Worm (Caenorhabditis elegans) whole organism, mixed stage, embryonic: Measurements from ENCODE around the gene hsp-17.

Experiments
- bed-3 ChIP-seq: fragments of 200-800 bp; sonication (Bioruptor generic); optimal IDR thresholded peaks from 3 replicates; lab custom pipeline; 2018; ENCODE audit warnings: mild to moderate bottlenecking, missing genetic modification characterization, moderate library complexity, missing compliant biosample characterization
- blmp-1 ChIP-seq: fragments of 150-350 bp; optimal IDR thresholded peaks from 2 replicates; lab custom pipeline; 2014; ENCODE audit warnings: missing biosample characterization, missing genetic modification characterization
- ceh-39 ChIP-seq: fragments of 150-350 bp; optimal IDR thresholded peaks from 2 replicates; lab custom pipeline; 2014; ENCODE audit warnings: missing biosample characterization, missing genetic modification characterization
- ceh-43 ChIP-seq: fragments of 200-800 bp; sonication (Bioruptor generic); optimal IDR thresholded peaks from 2 replicates; lab custom pipeline; 2018; ENCODE audit warnings: mild to moderate bottlenecking, missing genetic modification characterization, moderate library complexity, missing compliant biosample characterization
- ceh-83 ChIP-seq: fragments of 200-800 bp; sonication (Bioruptor generic); optimal IDR thresholded peaks from 2 replicates; lab custom pipeline; 2018; ENCODE audit warnings: mild to moderate bottlenecking, missing genetic modification characterization, missing compliant biosample characterization
- ces-1 ChIP-seq: fragments of 150-350 bp; optimal IDR thresholded peaks from 2 replicates; lab custom pipeline; 2014; ENCODE audit warnings: missing biosample characterization, missing genetic modification reagents, missing genetic modification characterization
- cnd-1 ChIP-seq: fragments of 200-800 bp; sonication (Bioruptor generic); optimal IDR thresholded peaks from 2 replicates; lab custom pipeline; 2018; ENCODE audit warnings: mild to moderate bottlenecking, missing genetic modification characterization, missing compliant biosample characterization
- drap-1 ChIP-seq: fragments of 200-800 bp; sonication (Bioruptor generic); optimal IDR thresholded peaks from 3 replicates; lab custom pipeline; 2018; ENCODE audit warnings: mild to moderate bottlenecking, missing genetic modification characterization, missing compliant biosample characterization
- elt-1 ChIP-seq: sonication (generic microtip); optimal IDR thresholded peaks from 2 replicates; lab custom pipeline; 2017; ENCODE audit warnings: missing genetic modification characterization, mild to moderate bottlenecking, missing compliant biosample characterization, antibody characterized with exemption, moderate library complexity, borderline replicate concordance; ENCODE audit not compliant: insufficient read depth
- elt-3 ChIP-seq: fragments of 150-350 bp; optimal IDR thresholded peaks from 2 replicates; lab custom pipeline; 2014; ENCODE audit warnings: missing biosample characterization, missing genetic modification characterization
- flh-1 ChIP-seq: fragments of 200-800 bp; sonication (Bioruptor generic); optimal IDR thresholded peaks from 2 replicates; lab custom pipeline; 2018; ENCODE audit warnings: mild to moderate bottlenecking, missing genetic modification characterization, moderate library complexity, missing compliant biosample characterization
- ham-2 ChIP-seq: fragments of 200-800 bp; sonication (Bioruptor generic); optimal IDR thresholded peaks from 2 replicates; lab custom pipeline; 2018; ENCODE audit warnings: mild to moderate bottlenecking, missing genetic modification characterization, missing compliant biosample characterization
- hlh-1 ChIP-seq: fragments of 150-350 bp; optimal IDR thresholded peaks from 2 replicates; lab custom pipeline; 2014; ENCODE audit warnings: missing biosample characterization, missing genetic modification reagents, missing genetic modification characterization
- lin-13 ChIP-seq: fragments of 150-350 bp; optimal IDR thresholded peaks from 2 replicates; lab custom pipeline; 2014; ENCODE audit warnings: missing biosample characterization, missing genetic modification characterization
- lin-32 ChIP-seq: fragments of 200-800 bp; sonication (Bioruptor generic); optimal IDR thresholded peaks from 2 replicates; lab custom pipeline; 2018; ENCODE audit warnings: mild to moderate bottlenecking, missing genetic modification characterization, missing compliant biosample characterization
- lsy-2 ChIP-seq: fragments of 150-350 bp; optimal IDR thresholded peaks from 2 replicates; lab custom pipeline; 2014; ENCODE audit warnings: missing biosample characterization, missing genetic modification characterization
- mab-5 ChIP-seq: fragments of 150-350 bp; optimal IDR thresholded peaks from 2 replicates; lab custom pipeline; 2014; ENCODE audit warnings: missing biosample characterization, missing genetic modification characterization
- mep-1 ChIP-seq: fragments of 150-350 bp; optimal IDR thresholded peaks from 2 replicates; lab custom pipeline; 2017; ENCODE audit warnings: missing biosample characterization, missing genetic modification reagents, missing genetic modification characterization, inconsistent platforms
- mls-2 ChIP-seq: sonication (generic microtip); optimal IDR thresholded peaks from 2 replicates; lab custom pipeline; 2016; ENCODE audit warnings: mild to moderate bottlenecking, missing genetic modification characterization, moderate library complexity, missing compliant biosample characterization
- nhr-2 ChIP-seq: fragments of 150-350 bp; optimal IDR thresholded peaks from 2 replicates; lab custom pipeline; 2014; ENCODE audit warnings: missing biosample characterization, missing genetic modification characterization
- nhr-237 ChIP-seq: fragments of 150-350 bp; optimal IDR thresholded peaks from 2 replicates; lab custom pipeline; 2014; ENCODE audit warnings: missing biosample characterization, missing genetic modification characterization
- nhr-28 ChIP-seq: fragments of 150-350 bp; optimal IDR thresholded peaks from 2 replicates; lab custom pipeline; 2014; ENCODE audit warnings: missing biosample characterization, missing genetic modification characterization
- nhr-76 ChIP-seq: sonication (generic microtip); optimal IDR thresholded peaks from 2 replicates; lab custom pipeline; 2017; ENCODE audit warnings: missing biosample characterization, missing genetic modification characterization
- pha-4 ChIP-seq: fragments of 150-350 bp; optimal IDR thresholded peaks from 2 replicates; lab custom pipeline; 2018; ENCODE audit warnings: missing biosample characterization, missing genetic modification reagents, missing genetic modification characterization
- sem-2 ChIP-seq: fragments of 200-800 bp; sonication (Bioruptor generic); optimal IDR thresholded peaks from 2 replicates; lab custom pipeline; 2018; ENCODE audit warnings: mild to moderate bottlenecking, missing genetic modification characterization, missing compliant biosample characterization
- snpc-4 ChIP-seq: fragments of 150-350 bp; optimal IDR thresholded peaks from 2 replicates; lab custom pipeline; 2014; ENCODE audit warnings: missing biosample characterization, missing genetic modification characterization
- sptf-1 ChIP-seq: sonication (generic microtip); optimal IDR thresholded peaks from 2 replicates; lab custom pipeline; 2017; ENCODE audit warnings: mild to moderate bottlenecking, missing genetic modification characterization, moderate library complexity, missing compliant biosample characterization
- tbx-8 ChIP-seq: fragments of 200-800 bp; sonication (Bioruptor generic); optimal IDR thresholded peaks from 2 replicates; lab custom pipeline; 2018; ENCODE audit warnings: mild to moderate bottlenecking, missing genetic modification characterization, moderate library complexity, missing compliant biosample characterization
- unc-120 ChIP-seq: sonication (generic microtip); optimal IDR thresholded peaks from 2 replicates; lab custom pipeline; 2017; ENCODE audit warnings: missing genetic modification characterization, missing compliant biosample characterization; ENCODE audit not compliant: poor library complexity, severe bottlenecking
- unc-39 ChIP-seq: fragments of 150-350 bp; optimal IDR thresholded peaks from 2 replicates; lab custom pipeline; 2014; ENCODE audit warnings: missing biosample characterization, missing genetic modification characterization
- unc-62 ChIP-seq: fragments of 150-350 bp; optimal IDR thresholded peaks from 2 replicates; lab custom pipeline; 2014; ENCODE audit warnings: missing biosample characterization, missing genetic modification reagents, missing genetic modification characterization
- zip-8 ChIP-seq: fragments of 150-350 bp; optimal IDR thresholded peaks from 2 replicates; lab custom pipeline; 2014; ENCODE audit warnings: missing biosample characterization, missing genetic modification characterization
- ztf-11 ChIP-seq: fragments of 150-350 bp; optimal IDR thresholded peaks from 2 replicates; lab custom pipeline; 2014; ENCODE audit warnings: missing biosample characterization, missing genetic modification characterization

Gene hsp-17

ce11 chrV:8426210-8426609 is 40.5 kb upstream of the hsp-17 start:
- TF ChIP-seq mep-1 (tag; lab: Kevin White, UChicago) (no peak), zip-8 (tag; lab: Kevin White, UChicago) (no peak), elt-3 (tag; lab: Kevin White, UChicago) (no peak), pha-4 (peak; percentile 5), mab-5 (tag; lab: Kevin White, UChicago) (no peak), unc-62 (GFP tag; lab: Kevin White, UChicago) (no peak), tbx-8 (GFP tag; lab: Kevin White, UChicago) (no peak), ces-1 (peak; percentile 56), flh-1 (no peak)

ce11 chrV:8424840-8425814 is 39.4 kb upstream of the hsp-17 start:
- no peak for TF ChIP-seq nhr-2 (tag; lab: Kevin White, UChicago)
- no peak for TF ChIP-seq snpc-4 (tag; lab: Kevin White, UChicago)
- TF ChIP-seq bed-3 (GFP tag; lab: Kevin White, UChicago) = no peak
- TF ChIP-seq tbx-8 (GFP tag; lab: Kevin White, UChicago) = no peak
- TF ChIP-seq ceh-43 (GFP tag; lab: Kevin White, UChicago) = no peak
- TF ChIP-seq sem-2 (GFP tag; lab: Kevin White, UChicago) = no peak
- no peak for TF ChIP-seq lin-32 (GFP tag; lab: Kevin White, UChicago)
- TF ChIP-seq pha-4 = no peak

ce11 chrV:8417271-8417670 is 31.5 kb upstream of the hsp-17 start:
- TF ChIP-seq zip-8 (tag; lab: Kevin White, UChicago) = no peak
- TF ChIP-seq pha-4 = no peak
- no peak for TF ChIP-seq cnd-1 (tag; lab: Kevin White, UChicago)
- no peak for TF ChIP-seq lin-13 (tag; lab: Kevin White, UChicago)
- TF ChIP-seq blmp-1 = no peak
- no peak for TF ChIP-seq ceh-43 (GFP tag; lab: Kevin White, UChicago)
- no peak for TF ChIP-seq ceh-83
- no peak for TF ChIP-seq ztf-11 (tag; lab: Kevin White, UChicago)
- TF ChIP-seq hlh-1 (tag; lab: Kevin White, UChicago) = no peak
- no peak for TF ChIP-seq ces-1
- no peak for TF ChIP-seq ceh-39 (tag; lab: Kevin White, UChicago)
- TF ChIP-seq unc-39 (tag; lab: Kevin White, UChicago) = no peak
- no peak for TF ChIP-seq snpc-4 (tag; lab: Kevin White, UChicago)

- TF ChIP-seq lin-32 (GFP tag; lab: Kevin White, UChicago) (no peak), nhr-28 (tag; lab: Kevin White, UChicago) (no peak), pha-4 (no peak), lsy-2 (tag; lab: Kevin White, UChicago) (no peak), elt-3 (tag; lab: Kevin White, UChicago) (no peak), ceh-83 (no peak), nhr-76 (no peak), hlh-1 (tag; lab: Kevin White, UChicago) (no peak), ceh-39 (tag; lab: Kevin White, UChicago) (no peak), nhr-237 (no peak)
- TF ChIP-seq, all 35 proteins: peak for 0
Measured at ce11 chrV:8415113-8415530, 29.4 kb upstream of the hsp-17 start.

ce11 chrV:8414036-8414728 is 28.5 kb upstream of the hsp-17 start, which contains the start of gene pos-1:
TSS of gene pos-1 (plus strand) at chrV:8414086.
- TF ChIP-seq ztf-11 (tag; lab: Kevin White, UChicago) (no peak), zip-8 (tag; lab: Kevin White, UChicago) (no peak), drap-1 (GFP tag; lab: Kevin White, UChicago) (no peak), nhr-28 (tag; lab: Kevin White, UChicago) (no peak), sptf-1 (tag; lab: Kevin White, UChicago) (no peak), hlh-1 (tag; lab: Kevin White, UChicago) (no peak), elt-3 (tag; lab: Kevin White, UChicago) (no peak), elt-1 (no peak), ham-2 (GFP tag; lab: Kevin White, UChicago) (no peak), lsy-2 (tag; lab: Kevin White, UChicago) (no peak), unc-39 (tag; lab: Kevin White, UChicago) (no peak), mep-1 (tag; lab: Kevin White, UChicago) (no peak), blmp-1 (no peak), nhr-237 (no peak), mls-2 (tag; lab: Kevin White, UChicago) (no peak), tbx-8 (GFP tag; lab: Kevin White, UChicago) (no peak), unc-120 (tag; lab: Kevin White, UChicago) (no peak)
- TF ChIP-seq, all 35 proteins: peak for 0
